Worm (Caenorhabditis elegans) whole organism, late embryonic: ENCODE measurements around the gene cutl-4.

Experiments used
- C08G9.2 ChIP-seq: sonication (generic microtip); optimal IDR thresholded peaks from 2 replicates; lab custom pipeline; 2016; ENCODE audit warnings: mild to moderate bottlenecking, missing genetic modification characterization, moderate library complexity, missing compliant biosample characterization
- fkh-10 ChIP-seq: fragments of 150-350 bp; optimal IDR thresholded peaks from 2 replicates; lab custom pipeline; 2014; ENCODE audit warnings: missing biosample characterization, missing genetic modification reagents, missing genetic modification characterization
- pat-9 ChIP-seq: fragments of 200-800 bp; sonication (Bioruptor generic); optimal IDR thresholded peaks from 2 replicates; lab custom pipeline; 2018; ENCODE audit warnings: mild to moderate bottlenecking, missing genetic modification characterization, moderate library complexity, missing compliant biosample characterization
- pha-4 ChIP-seq: fragments of 150-350 bp; optimal IDR thresholded peaks from 2 replicates; lab custom pipeline; 2018; ENCODE audit warnings: missing biosample characterization, missing genetic modification reagents, missing genetic modification characterization
- unc-55 ChIP-seq: sonication (generic microtip); optimal IDR thresholded peaks from 2 replicates; lab custom pipeline; 2017; ENCODE audit warnings: missing biosample characterization, missing genetic modification reagents, missing genetic modification characterization

DNA sequence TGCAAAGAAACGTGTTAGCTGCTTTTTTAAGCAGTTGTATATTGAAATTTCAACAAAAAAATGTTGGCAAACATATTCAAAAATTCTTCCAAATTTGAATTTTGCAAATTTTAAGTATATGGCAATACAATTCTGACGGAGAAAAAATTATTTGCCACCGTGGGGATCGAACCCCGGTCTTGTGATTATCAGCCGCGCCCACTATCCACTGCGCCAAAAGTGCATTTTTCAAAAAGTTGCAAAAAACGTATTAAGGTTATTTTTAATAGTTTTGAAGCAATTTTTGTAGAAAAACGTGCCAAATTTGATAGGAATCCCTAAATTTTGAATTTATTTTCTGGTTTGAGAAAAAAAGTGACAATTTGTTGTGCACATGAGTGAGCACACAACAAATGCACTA lies 44.7 kb upstream of the cutl-4 start:
- TF ChIP-seq pat-9 = no peak
- no peak for TF ChIP-seq C08G9.2 (tag; lab: Kevin White, UChicago)
- no peak for TF ChIP-seq pha-4 (tag; lab: Kevin White, UChicago)
- no peak for TF ChIP-seq fkh-10 (GFP tag; lab: Kevin White, UChicago)
- no peak for TF ChIP-seq unc-55 (GFP tag; lab: Kevin White, UChicago)
